Fruit fly (Drosophila melanogaster) ovary, adult (tissue): ENCODE results near the gene CG6431.

Source experiments
- CG17801 ChIP-seq: fragments of 200-800 bp; optimal IDR thresholded peaks from 2 replicates; lab custom pipeline; 2019; ENCODE audit warnings: missing biosample characterization, mild to moderate bottlenecking, missing genetic modification characterization, moderate library complexity; ENCODE audit not compliant: partially characterized antibody

The CG6431 gene

DNA sequence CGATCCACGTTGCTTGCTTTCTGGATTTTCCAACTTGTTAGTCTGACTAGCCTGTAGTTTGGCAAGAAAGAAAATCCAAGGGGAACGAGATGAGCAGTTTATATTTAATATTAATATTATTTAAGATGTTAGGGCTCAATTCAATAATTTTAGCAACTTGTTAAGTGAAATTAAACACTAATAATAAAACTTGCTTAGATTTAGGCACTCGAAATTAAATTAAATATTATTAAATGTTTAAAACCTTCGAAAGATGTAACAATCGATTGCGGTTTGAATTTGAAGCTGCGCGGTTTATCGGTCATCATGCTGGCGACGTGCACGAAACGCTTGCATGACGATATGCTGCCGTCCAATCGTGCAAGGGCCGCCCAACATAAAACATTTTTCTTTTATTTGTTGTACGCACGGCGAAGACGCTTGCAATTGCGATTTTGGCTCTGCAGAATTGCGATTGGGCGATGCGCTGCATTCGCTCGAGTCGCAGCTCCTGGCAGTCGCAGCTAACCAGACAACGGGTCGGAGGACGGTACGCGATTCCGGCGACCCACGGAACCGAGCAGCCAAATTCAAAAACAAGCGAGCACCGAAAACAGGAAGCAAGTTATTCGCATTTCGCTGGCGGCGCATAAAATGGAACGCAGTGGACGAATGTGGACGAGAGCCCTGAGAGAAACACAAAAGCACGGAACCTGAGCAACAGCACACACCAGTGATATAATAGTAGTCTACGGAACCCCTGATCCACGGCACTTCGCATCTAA lies 13.2 kb downstream of the CG6431 start, which contains the start of the genes Vha16-5 and CG12299:
Gene Vha16-5, minus strand, starts transcription at position 51 of the 764 bp plus-strand sequence.
Gene CG12299, plus strand, starts transcription at position 353 of the 764 bp plus-strand sequence.
- peak; percentile 80 for TF ChIP-seq CG17801

DNA sequence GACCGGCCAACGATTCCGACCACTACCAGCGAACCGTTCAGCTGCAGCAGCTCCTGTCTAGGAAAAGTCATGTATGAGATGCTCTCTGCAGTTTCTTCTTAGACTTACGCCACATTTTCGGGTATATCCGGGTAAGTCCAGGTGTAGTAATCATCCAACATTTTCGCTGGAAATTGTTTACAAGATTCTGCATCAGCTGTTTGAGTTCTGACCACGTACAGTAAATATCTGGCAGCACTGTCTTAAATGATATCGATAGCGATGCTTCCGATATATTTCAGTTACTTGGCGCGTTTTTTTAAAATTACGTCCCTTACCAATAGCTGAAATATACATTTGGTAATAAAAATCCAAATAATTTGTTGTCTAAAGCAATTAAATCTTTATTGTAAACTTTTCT lies 19.7 kb downstream of the CG6431 start, which contains the start of gene CG6729:
Gene CG6729, minus strand, starts transcription at position 222 of the 400 bp plus-strand sequence.
- TF ChIP-seq CG17801 = no peak

dm6 chr2L:10748218-10748617 lies 24.2 kb downstream of the CG6431 start:
- TF ChIP-seq CG17801 = no peak

DNA sequence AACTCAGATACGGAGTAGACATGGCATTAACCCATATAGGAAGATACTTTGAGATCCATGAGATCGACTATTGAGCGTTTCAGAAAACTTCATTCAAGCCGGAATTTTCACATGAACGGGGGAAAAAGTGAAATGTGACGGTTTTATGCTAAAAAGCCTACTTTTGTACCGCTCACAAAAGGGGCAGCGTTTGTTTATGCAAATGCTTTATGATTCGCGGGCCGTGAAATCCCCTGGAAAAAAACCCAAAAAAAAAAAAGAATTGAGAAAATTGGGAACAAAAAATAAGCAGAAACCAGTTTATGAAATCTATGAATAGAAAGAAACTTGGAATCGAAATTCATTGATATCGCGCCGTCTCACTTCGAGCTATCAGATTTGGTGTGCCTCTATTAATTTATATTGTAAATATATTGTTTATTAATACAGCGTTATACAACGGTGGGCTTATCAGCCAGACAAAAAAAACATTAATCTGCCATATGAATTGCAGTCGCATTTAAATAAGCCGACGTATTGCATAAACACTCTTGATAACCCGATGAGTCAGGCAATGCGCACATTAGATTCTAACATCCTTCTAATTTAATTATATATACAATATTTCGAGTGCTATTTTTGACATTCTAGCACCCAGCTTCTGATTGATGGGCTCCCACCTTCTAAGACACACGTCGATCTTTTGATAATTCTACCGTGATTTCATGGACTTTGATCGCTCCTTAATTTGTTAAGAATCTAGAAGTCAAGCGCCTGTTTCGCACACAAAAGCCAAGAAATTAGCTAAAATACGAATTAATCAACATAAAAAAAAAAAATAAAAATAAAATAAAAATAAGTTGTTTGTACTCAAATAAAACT lies 25.8 kb downstream of the CG6431 start:
- no peak for TF ChIP-seq CG17801

dm6 chr2L:10750915-10751612 lies 27.1 kb downstream of the CG6431 start:
- no peak for TF ChIP-seq CG17801

DNA sequence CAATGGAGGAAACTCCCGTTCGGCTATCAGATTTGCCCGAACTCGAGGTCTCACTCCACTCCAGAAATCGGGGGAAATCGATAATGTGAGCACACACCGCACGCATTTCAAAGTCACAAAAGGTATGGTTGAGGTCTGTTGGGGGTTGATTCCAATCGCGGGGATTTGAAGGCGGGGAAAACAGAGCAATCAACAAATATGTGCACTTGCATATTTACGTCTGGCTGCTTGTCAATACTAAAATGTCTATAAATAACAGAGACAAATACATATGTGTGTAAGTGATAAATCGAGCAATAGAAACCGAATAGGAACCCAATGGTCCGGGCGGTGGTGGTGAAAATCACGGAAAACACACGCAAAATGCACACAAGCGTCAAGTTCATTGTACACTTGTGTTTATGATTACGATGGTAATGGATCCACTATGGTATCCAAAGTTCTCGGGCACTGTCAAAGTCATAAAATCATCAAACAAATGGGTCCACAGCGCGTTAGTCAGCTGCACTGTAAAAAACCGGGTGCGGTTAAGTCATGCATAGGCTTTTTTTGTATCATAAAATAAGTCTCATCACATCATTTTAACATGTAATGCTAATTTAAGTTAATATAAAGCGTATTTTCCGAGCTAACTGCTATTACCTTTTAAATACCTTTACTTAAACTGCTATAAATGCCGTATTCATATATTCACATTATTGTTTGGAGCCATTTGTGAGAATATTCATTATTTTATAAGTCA lies 28.0 kb downstream of the CG6431 start:
- TF ChIP-seq CG17801 = no peak

DNA sequence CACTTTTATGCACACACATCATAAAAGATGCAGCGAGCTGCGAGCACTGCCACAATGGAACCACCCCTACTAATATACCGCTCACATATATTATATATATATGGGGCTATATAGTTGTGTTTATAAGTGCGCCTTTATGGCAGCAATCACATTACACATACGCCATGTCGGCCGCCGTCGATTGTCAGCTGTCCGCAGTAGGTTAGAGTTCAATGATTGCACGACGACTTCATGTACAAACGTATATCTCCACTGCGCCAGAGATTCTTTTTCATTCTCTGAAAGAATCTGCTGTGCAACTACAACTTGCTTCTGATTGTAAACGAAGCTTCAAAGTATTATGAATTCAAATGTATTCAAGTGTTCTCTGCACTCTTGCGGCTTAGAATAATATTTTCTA lies 28.7 kb downstream of the CG6431 start:
- TF ChIP-seq CG17801 = no peak

DNA sequence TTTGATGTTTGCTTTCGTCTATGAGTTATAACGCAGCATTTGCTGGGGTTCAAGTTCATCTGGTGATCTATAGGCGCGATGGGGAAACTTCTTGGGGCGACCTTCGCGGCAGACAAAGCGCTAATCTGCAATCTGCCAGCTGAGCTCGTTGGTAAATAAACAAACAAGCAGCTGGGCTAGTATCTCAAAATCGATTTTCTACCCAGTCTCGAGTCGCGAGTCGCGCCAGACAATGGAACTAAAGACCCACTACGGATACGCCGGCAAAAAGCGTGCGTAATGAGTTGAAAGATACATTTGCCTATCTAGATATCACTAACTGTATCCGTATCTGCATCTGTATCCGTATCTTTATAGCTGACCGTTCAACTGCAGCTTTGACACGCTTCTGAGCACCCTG lies 29.6 kb downstream of the CG6431 start:
- TF ChIP-seq CG17801 = no peak

DNA sequence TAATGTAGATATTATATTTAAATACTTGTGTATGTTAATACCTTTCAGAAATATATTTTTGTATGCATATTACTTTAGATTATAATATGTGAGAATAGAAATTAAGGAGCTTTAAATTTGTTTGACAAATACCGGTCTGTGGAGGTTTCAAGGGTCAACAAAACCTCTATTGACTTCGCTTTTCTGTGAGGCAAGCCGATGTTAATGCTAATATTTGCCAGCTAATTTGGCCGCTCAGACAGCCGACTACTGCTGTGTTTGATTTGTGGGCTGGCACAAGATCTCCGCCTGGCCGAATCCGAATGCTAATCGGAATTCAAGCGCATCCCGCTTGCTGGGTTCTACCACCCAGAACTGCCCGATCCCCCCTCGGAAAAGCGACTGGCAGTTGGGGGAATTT lies 30.6 kb downstream of the CG6431 start:
- no peak for TF ChIP-seq CG17801

- TF ChIP-seq CG17801 = peak; percentile 51
Measured at dm6 chr2L:10756049-10756448, 32.0 kb downstream of the CG6431 start, which contains the start of gene CG17124. Gene CG17124, minus strand, starts transcription at chr2L:10756325.

dm6 chr2L:10757038-10757685 lies 33.2 kb downstream of the CG6431 start:
- no peak for TF ChIP-seq CG17801

dm6 chr2L:10759624-10760023 lies 35.6 kb downstream of the CG6431 start:
- TF ChIP-seq CG17801 = no peak

dm6 chr2L:10760422-10761166 lies 36.6 kb downstream of the CG6431 start, which contains the start of gene CG6495:
Gene CG6495, plus strand, starts transcription at chr2L:10761116.
- no peak for TF ChIP-seq CG17801

- no peak for TF ChIP-seq CG17801
Measured at dm6 chr2L:10767597-10768188, 43.7 kb downstream of the CG6431 start, which contains the start of gene Ubc2. Gene Ubc2, minus strand, starts transcription at chr2L:10768006.
